Fruit fly (Drosophila melanogaster) Kc167 (cell line): ENCODE measurements around the gene Coq2.

Experiments used
- Myc ChIP-seq: fragments of >200 bp; optimal IDR thresholded peaks from 2 replicates; lab custom pipeline; 2017; ENCODE audit warnings: missing external identifiers
- insv ChIP-seq: fragments of >200 bp; optimal IDR thresholded peaks from 3 replicates; lab custom pipeline; 2018; ENCODE audit warnings: missing external identifiers
- psq ChIP-seq: fragments of >200 bp; optimal IDR thresholded peaks from 2 replicates; lab custom pipeline; 2017; ENCODE audit warnings: missing external identifiers
- ttk ChIP-seq: sonication (Bioruptor generic); optimal IDR thresholded peaks from 2 replicates; lab custom pipeline; 2017; ENCODE audit warnings: missing external identifiers

- TF ChIP-seq insv (lab: Kevin White, UChicago) (no peak), ttk (no peak), psq (no peak), Myc (lab: Kevin White, UChicago) (no peak)
These were observed 27.0 kb upstream of the Coq2 start, which contains the start of the genes PNKP and COX7AL for dm6 chr3R:8343251-8343744.
